Worm (Caenorhabditis elegans): ENCODE data around the gene B0244.5.

The B0244.5 gene

ce11 chrIII:5732925-5733324 lies 11.8 kb upstream of the B0244.5 start, which contains the start of gene B0244.17:
Gene B0244.17, plus strand, starts transcription at chrIII:5733225.
- TF ChIP-seq sptf-1 (tag; optimal IDR thresholded peaks at IDR 0.05) (no peak), nhr-90 (tag; optimal IDR thresholded peaks at IDR 0.05; ENCODE audit: poor library complexity) (no peak), nhr-12 (tag; optimal IDR thresholded peaks at IDR 0.05) (no peak), nhr-71 (tag; optimal IDR thresholded peaks at IDR 0.05) (no peak), efl-1 (optimal IDR thresholded peaks at IDR 0.05) (no peak), efl-1 (GFP tag; optimal IDR thresholded peaks at IDR 0.05 in 1 of 2) (no peak), unc-130 (tag; optimal IDR thresholded peaks at IDR 0.05) (no peak), jun-1 (tag; optimal IDR thresholded peaks at IDR 0.05) (no peak), aly-2 (tag; optimal IDR thresholded peaks at IDR 0.05) (no peak), pax-3 (tag; optimal IDR thresholded peaks at IDR 0.05) (no peak), ztf-11 (tag; optimal IDR thresholded peaks at IDR 0.05) (no peak), ztf-4 (tag; optimal IDR thresholded peaks at IDR 0.05) (no peak), mef-2 (tag; optimal IDR thresholded peaks at IDR 0.05) (no peak), elt-2 (tag; optimal IDR thresholded peaks at IDR 0.05) (no peak), lin-35 (GFP tag; optimal IDR thresholded peaks at IDR 0.05) (no peak), vab-15 (tag; optimal IDR thresholded peaks at IDR 0.05) (no peak), fos-1 (tag; optimal IDR thresholded peaks at IDR 0.05) (no peak)

ce11 chrIII:5734328-5734727 lies 10.4 kb upstream of the B0244.5 start:
- TF ChIP-seq unc-30 (tag; optimal IDR thresholded peaks at IDR 0.05) (no peak), lin-35 (GFP tag; optimal IDR thresholded peaks at IDR 0.05) (no peak), nhr-47 (tag; optimal IDR thresholded peaks at IDR 0.05) (no peak), elt-2 (tag; optimal IDR thresholded peaks at IDR 0.05) (no peak), mef-2 (tag; optimal IDR thresholded peaks at IDR 0.05) (no peak), grh-1 (GFP tag; IDR thresholded peaks at IDR 0.05) (no peak), mdl-1 (tag; optimal IDR thresholded peaks at IDR 0.05) (no peak), nhr-76 (tag; optimal IDR thresholded peaks at IDR 0.05) (no peak), zag-1 (tag; optimal IDR thresholded peaks at IDR 0.05) (no peak), nhr-71 (tag; optimal IDR thresholded peaks at IDR 0.05) (no peak), efl-3 (GFP tag; optimal IDR thresholded peaks at IDR 0.05) (no peak)

- TF ChIP-seq F16B12.6 (tag; optimal IDR thresholded peaks at IDR 0.05) (no peak), tlp-1 (tag; optimal IDR thresholded peaks at IDR 0.05) (peak; percentile 28), elt-2 (tag; optimal IDR thresholded peaks at IDR 0.05) (peak; percentile 74)
Observed at ce11 chrIII:5734905-5735304, 9.8 kb upstream of the B0244.5 start, which contains the start of gene B0244.10. Gene B0244.10, plus strand, starts transcription at chrIII:5735158.

- TF ChIP-seq ceh-90 (tag; optimal IDR thresholded peaks at IDR 0.05) (no peak), nhr-84 (tag; optimal IDR thresholded peaks at IDR 0.05) (no peak), egl-13 (tag; optimal IDR thresholded peaks at IDR 0.05) (no peak), pax-3 (tag; optimal IDR thresholded peaks at IDR 0.05) (no peak), Y116A8C.19 (tag; optimal IDR thresholded peaks at IDR 0.05; ENCODE audit: borderline replicate concordance) (no peak), jun-1 (tag; optimal IDR thresholded peaks at IDR 0.05) (no peak), ama-1 (optimal IDR thresholded peaks at IDR 0.05) (no peak), grh-1 (GFP tag; IDR thresholded peaks at IDR 0.05) (no peak), zip-4 (GFP tag; optimal IDR thresholded peaks at IDR 0.05) (no peak), nhr-71 (tag; optimal IDR thresholded peaks at IDR 0.05) (no peak), ets-5 (GFP tag; IDR thresholded peaks at IDR 0.05) (no peak), ztf-4 (tag; optimal IDR thresholded peaks at IDR 0.05) (no peak)
Observed at ce11 chrIII:5737708-5738107, 7.0 kb upstream of the B0244.5 start, which contains the start of gene B0244.6. Gene B0244.6, plus strand, starts transcription at chrIII:5738008.

ce11 chrIII:5740666-5741065 lies 4.0 kb upstream of the B0244.5 start, which contains the start of gene B0244.16:
Gene B0244.16, plus strand, starts transcription at chrIII:5740966.
- TF ChIP-seq nhr-20 (tag; optimal IDR thresholded peaks at IDR 0.05), result no peak
- no peak for TF ChIP-seq hlh-4 (tag; optimal IDR thresholded peaks at IDR 0.05)
- no peak for TF ChIP-seq fkh-10 (GFP tag; optimal IDR thresholded peaks at IDR 0.05)
- TF ChIP-seq nhr-77 (tag; optimal IDR thresholded peaks at IDR 0.05), result no peak
- no peak for TF ChIP-seq alr-1 (tag; optimal IDR thresholded peaks at IDR 0.05; ENCODE audit: borderline replicate concordance)
- TF ChIP-seq blmp-1 (tag; optimal IDR thresholded peaks at IDR 0.05), result no peak
- no peak for TF ChIP-seq ces-1 (GFP tag; optimal IDR thresholded peaks at IDR 0.05)
- no peak for TF ChIP-seq efl-1 (optimal IDR thresholded peaks at IDR 0.05)
- TF ChIP-seq efl-1 (GFP tag; optimal IDR thresholded peaks at IDR 0.05 in 1 of 2), result peak in 1 of 2 experiments; percentile 15
